Worm (Caenorhabditis elegans) whole organism, L3 larva: ENCODE results near the gene klf-3.
A peak's percentile ranks its signal among the peaks of the same experiment; 100 is the strongest.
"Not testable (repeated sequence)": the region's sequence is repeated elsewhere in the genome, so short reads cannot be mapped to it uniquely, and the experiment has no call there.

ENCODE experiments used
- R02D3.7 ChIP-seq: fragments of 150-350 bp; optimal IDR thresholded peaks from 2 replicates; lab custom pipeline; 2014; ENCODE audit warnings: missing biosample characterization, missing genetic modification characterization
- ZK546.5 ChIP-seq: sonication (generic microtip); optimal IDR thresholded peaks from 2 replicates; lab custom pipeline; 2017; ENCODE audit warnings: missing biosample characterization, missing genetic modification characterization
- ama-1 ChIP-seq: fragments of 150-350 bp; optimal IDR thresholded peaks from 2 replicates; lab custom pipeline; 2018
- ceh-82 ChIP-seq: fragments of 150-350 bp; optimal IDR thresholded peaks from 2 replicates; lab custom pipeline; 2014; ENCODE audit warnings: missing biosample characterization, missing genetic modification characterization
- ceh-9 ChIP-seq: sonication (generic microtip); optimal IDR thresholded peaks from 2 replicates; lab custom pipeline; 2018; ENCODE audit warnings: missing biosample characterization, missing genetic modification characterization
- daf-12 ChIP-seq: fragments of 150-350 bp; optimal IDR thresholded peaks from 2 replicates; lab custom pipeline; 2014; ENCODE audit warnings: missing biosample characterization, missing genetic modification reagents, missing genetic modification characterization
- egl-5 ChIP-seq: fragments of 150-350 bp; optimal IDR thresholded peaks from 2 replicates; lab custom pipeline; 2017; ENCODE audit warnings: missing biosample characterization, missing genetic modification reagents, missing genetic modification characterization, inconsistent platforms
- elt-2 ChIP-seq: sonication (generic microtip); optimal IDR thresholded peaks from 2 replicates; lab custom pipeline; 2016; ENCODE audit warnings: missing genetic modification reagents, mild to moderate bottlenecking, missing genetic modification characterization, missing compliant biosample characterization
- elt-3 ChIP-seq, 3 experiments: fragments of 150-350 bp in 1 of 3; sonication (generic microtip) in 2 of 3; optimal IDR thresholded peaks; 2 replicates in 2 of 3; 4 replicates in 1 of 3; lab custom pipeline; 2014 to 2017; ENCODE audit warnings: missing biosample characterization in 3 of 3, missing genetic modification characterization in 3 of 3
- fkh-2 ChIP-seq: fragments of 150-350 bp; optimal IDR thresholded peaks from 2 replicates; lab custom pipeline; 2014; ENCODE audit warnings: missing biosample characterization, missing genetic modification reagents, missing genetic modification characterization
- fos-1 ChIP-seq: fragments of 150-350 bp; optimal IDR thresholded peaks from 2 replicates; lab custom pipeline; 2014; ENCODE audit warnings: missing biosample characterization, missing genetic modification characterization
- hmg-11 ChIP-seq: sonication (generic microtip); optimal IDR thresholded peaks from 2 replicates; lab custom pipeline; 2016; ENCODE audit warnings: missing genetic modification characterization, missing compliant biosample characterization
- jun-1 ChIP-seq: fragments of 150-350 bp; optimal IDR thresholded peaks from 2 replicates; lab custom pipeline; 2014; ENCODE audit warnings: missing biosample characterization, missing genetic modification reagents, missing genetic modification characterization
- lin-15B ChIP-seq: fragments of 150-350 bp; optimal IDR thresholded peaks from 2 replicates; lab custom pipeline; 2014; ENCODE audit warnings: missing biosample characterization, missing genetic modification characterization
- mdl-1 ChIP-seq: fragments of 150-350 bp; optimal IDR thresholded peaks from 2 replicates; lab custom pipeline; 2014; ENCODE audit warnings: missing biosample characterization, missing genetic modification characterization
- mml-1 ChIP-seq: fragments of 150-350 bp; sonication (generic microtip); optimal IDR thresholded peaks from 3 replicates; lab custom pipeline; 2014; ENCODE audit warnings: missing biosample characterization, missing genetic modification characterization
- nfya-1 ChIP-seq: sonication (generic microtip); optimal IDR thresholded peaks from 2 replicates; lab custom pipeline; 2017; ENCODE audit warnings: missing genetic modification characterization, mild to moderate bottlenecking, missing compliant biosample characterization, antibody characterized with exemption, moderate library complexity; ENCODE audit not compliant: insufficient read depth
- nhr-11 ChIP-seq: fragments of 150-350 bp; optimal IDR thresholded peaks from 2 replicates; lab custom pipeline; 2014; ENCODE audit warnings: missing biosample characterization, missing genetic modification characterization
- nhr-237 ChIP-seq: fragments of 150-350 bp; optimal IDR thresholded peaks from 2 replicates; lab custom pipeline; 2014; ENCODE audit warnings: missing biosample characterization, missing genetic modification characterization
- nhr-25 ChIP-seq: sonication (generic microtip); optimal IDR thresholded peaks from 2 replicates; lab custom pipeline; 2017; ENCODE audit warnings: missing biosample characterization, missing genetic modification characterization
- nhr-28 ChIP-seq: fragments of 150-350 bp; optimal IDR thresholded peaks from 2 replicates; lab custom pipeline; 2014; ENCODE audit warnings: missing biosample characterization, missing genetic modification characterization
- nhr-67 ChIP-seq: fragments of 150-350 bp; optimal IDR thresholded peaks from 2 replicates; lab custom pipeline; 2014; ENCODE audit warnings: missing biosample characterization, missing genetic modification characterization
- pha-4 ChIP-seq: fragments of 150-350 bp; optimal IDR thresholded peaks from 2 replicates; lab custom pipeline; 2014; ENCODE audit warnings: missing biosample characterization, missing genetic modification reagents, missing genetic modification characterization
- pqm-1 ChIP-seq: fragments of 150-350 bp; optimal IDR thresholded peaks from 2 replicates; lab custom pipeline; 2017; ENCODE audit warnings: missing biosample characterization, missing genetic modification characterization, inconsistent platforms
- snpc-4 ChIP-seq: fragments of 150-350 bp; optimal IDR thresholded peaks from 2 replicates; lab custom pipeline; 2014; ENCODE audit warnings: missing biosample characterization, missing genetic modification characterization
- tbx-2 ChIP-seq: sonication (generic microtip); optimal IDR thresholded peaks from 2 replicates; lab custom pipeline; 2016; ENCODE audit warnings: mild to moderate bottlenecking, missing genetic modification characterization, missing compliant biosample characterization
- unc-39 ChIP-seq: sonication (generic microtip); optimal IDR thresholded peaks from 4 replicates; lab custom pipeline; 2017; ENCODE audit warnings: missing biosample characterization, missing genetic modification characterization
- unc-62 ChIP-seq: fragments of 150-350 bp; sonication (generic microtip); optimal IDR thresholded peaks from 4 replicates; lab custom pipeline; 2014; ENCODE audit warnings: missing biosample characterization, missing genetic modification reagents, missing genetic modification characterization
- ztf-4 ChIP-seq: fragments of 150-350 bp; optimal IDR thresholded peaks from 2 replicates; lab custom pipeline; 2014; ENCODE audit warnings: missing biosample characterization, missing genetic modification characterization

klf-3 gene

ce11 chrII:6621886-6622285, 5.2 kb downstream of the klf-3 start, which contains the start of gene F54H5.3:
TSS of gene F54H5.3 (plus strand) at chrII:6622186.
- TF ChIP-seq elt-2 (tag; lab: Kevin White, UChicago): no peak
- no peak for TF ChIP-seq nhr-28 (tag; lab: Kevin White, UChicago)
- no peak for TF ChIP-seq fkh-2
- TF ChIP-seq snpc-4 (tag; lab: Kevin White, UChicago): no peak
- no peak for TF ChIP-seq egl-5 (tag; lab: Kevin White, UChicago)
- TF ChIP-seq nfya-1 (tag; lab: Kevin White, UChicago): no peak
- TF ChIP-seq ceh-9 (tag; lab: Kevin White, UChicago): no peak
- no peak for TF ChIP-seq nhr-11 (tag; lab: Kevin White, UChicago)
- no peak for TF ChIP-seq pha-4
- TF ChIP-seq fos-1 (tag; lab: Kevin White, UChicago): no peak
- TF ChIP-seq nhr-25: no peak
- TF ChIP-seq daf-12 (tag; lab: Kevin White, UChicago): no peak
- TF ChIP-seq ama-1: no peak
- no peak for TF ChIP-seq unc-62
- no peak for TF ChIP-seq tbx-2 (tag; lab: Kevin White, UChicago)
- TF ChIP-seq ZK546.5 (tag; lab: Kevin White, UChicago): no peak
- no peak for TF ChIP-seq elt-3 (tag; optimal IDR thresholded peaks at IDR 0.05; lab: Kevin White, UChicago)
- TF ChIP-seq mdl-1 (tag; lab: Kevin White, UChicago): no peak
- TF ChIP-seq nhr-237 (tag; lab: Kevin White, UChicago): no peak
- no peak for TF ChIP-seq jun-1 (tag; lab: Kevin White, UChicago)

ce11 chrII:6625302-6625701, 8.6 kb downstream of the klf-3 start, which contains the start of gene F54H5.14:
TSS of gene F54H5.14 (minus strand) at chrII:6625402.
- TF ChIP-seq pha-4 (peak; percentile 44), lin-15B (no peak), pqm-1 (tag; lab: Kevin White, UChicago) (peak; percentile 30), elt-2 (tag; lab: Kevin White, UChicago) (peak; percentile 45), ZK546.5 (tag; lab: Kevin White, UChicago) (no peak), fos-1 (tag; lab: Kevin White, UChicago) (no peak)

- TF ChIP-seq snpc-4 (tag; lab: Kevin White, UChicago); nhr-67; mml-1 (tag; lab: Kevin White, UChicago): not testable (repeated sequence)
Measured at ce11 chrII:6627182-6627581, 10.5 kb downstream of the klf-3 start, which contains the start of the genes F54H5.5 and F54H5.2. TSS of gene F54H5.5 (minus strand) at chrII:6627282. TSS of gene F54H5.2 (plus strand) at chrII:6627484.

ce11 chrII:6628397-6628796, 11.7 kb downstream of the klf-3 start:
- TF ChIP-seq pha-4 (no peak), nhr-67 (no peak), elt-3 (tag; optimal IDR thresholded peaks at IDR 0.05; lab: Kevin White, UChicago) (no peak), ama-1 (no peak), ztf-4 (tag; lab: Kevin White, UChicago) (no peak), pqm-1 (tag; lab: Kevin White, UChicago) (peak; percentile 10), ceh-82 (tag; lab: Kevin White, UChicago) (no peak), fkh-2 (no peak), unc-39 (tag; lab: Kevin White, UChicago) (no peak), jun-1 (tag; lab: Kevin White, UChicago) (no peak), hmg-11 (tag; lab: Kevin White, UChicago) (no peak), R02D3.7 (tag; lab: Kevin White, UChicago) (no peak), elt-2 (tag; lab: Kevin White, UChicago) (peak; percentile 58)
- TF ChIP-seq, all 47 proteins: peak for 2

ce11 chrII:6629775-6630174, 13.1 kb downstream of the klf-3 start:
- no peak for TF ChIP-seq mdl-1 (tag; lab: Kevin White, UChicago)
- no peak for TF ChIP-seq tbx-2 (tag; lab: Kevin White, UChicago)
- TF ChIP-seq elt-2 (tag; lab: Kevin White, UChicago): peak; percentile 14

- no peak for TF ChIP-seq hmg-11 (tag; lab: Kevin White, UChicago)
- peak; percentile 54 for TF ChIP-seq elt-2 (tag; lab: Kevin White, UChicago)
- peak; percentile 28 for TF ChIP-seq pqm-1 (tag; lab: Kevin White, UChicago)
Measured at ce11 chrII:6630811-6631210, 14.1 kb downstream of the klf-3 start, which contains the start of gene T19D12.4. TSS of gene T19D12.4 (plus strand) at chrII:6631105.
